Fruit fly (Drosophila melanogaster): ENCODE measurements around the gene CG14316.

The CG14316 gene

DNA sequence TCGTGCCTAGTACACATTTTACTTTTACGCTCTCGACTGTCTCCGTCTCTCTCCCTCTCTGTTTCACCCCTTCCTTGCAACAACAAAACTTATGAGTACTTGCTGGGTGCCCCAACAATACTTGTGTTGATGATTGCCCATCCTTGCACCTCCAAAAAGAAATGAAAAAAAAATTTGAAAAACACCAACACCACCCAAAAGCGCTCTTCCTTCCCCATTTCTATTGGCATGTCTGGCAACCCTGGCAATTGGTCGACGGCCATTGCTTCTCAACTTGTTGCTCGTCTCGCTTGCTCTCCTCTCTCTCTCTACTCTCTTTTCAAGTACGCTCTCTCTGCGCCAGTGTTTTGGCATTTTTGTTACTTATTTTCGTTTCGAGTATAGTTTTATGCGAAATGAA lies 16.5 kb downstream of the CG14316 start (continued):
- no peak for TF ChIP-seq run (tag; optimal IDR thresholded peaks at IDR 0.05)
- no peak for TF ChIP-seq Neu2 (GFP tag; optimal IDR thresholded peaks at IDR 0.05; ENCODE audit: borderline replicate concordance)
- TF ChIP-seq Chrac-16 (GFP tag; optimal IDR thresholded peaks at IDR 0.05) = no peak
- peak; percentile 49; the same call in 1 of the 3 replicates for TF ChIP-seq Dbx (GFP tag; IDR thresholded peaks at IDR 0.05)
- TF ChIP-seq sqz (GFP tag; optimal IDR thresholded peaks at IDR 0.05) = peak; percentile 69
- no peak for TF ChIP-seq ERR (GFP tag; optimal IDR thresholded peaks at IDR 0.05)
- TF ChIP-seq HLH54F (GFP tag; optimal IDR thresholded peaks at IDR 0.05) = peak; percentile 3
- no peak for TF ChIP-seq CrebB (tag; optimal IDR thresholded peaks at IDR 0.05)
- no peak for TF ChIP-seq repo (GFP tag; optimal IDR thresholded peaks at IDR 0.05)
- no peak for TF ChIP-seq lov (optimal IDR thresholded peaks at IDR 0.05)
- no peak for TF ChIP-seq lov (GFP tag; IDR thresholded peaks at IDR 0.05)
- TF ChIP-seq CG15269 (tag; optimal IDR thresholded peaks at IDR 0.05) = peak; percentile 38
- TF ChIP-seq gem (tag; optimal IDR thresholded peaks at IDR 0.05) = peak; percentile 42
- TF ChIP-seq disco-r (GFP tag; optimal IDR thresholded peaks at IDR 0.05) = no peak
- peak; percentile 36; the same call in 1 of the 3 replicates for TF ChIP-seq dysf (GFP tag; IDR thresholded peaks at IDR 0.05)
- peak; percentile 47 for TF ChIP-seq Meics (GFP tag; optimal IDR thresholded peaks at IDR 0.05)
- TF ChIP-seq chinmo (GFP tag; IDR thresholded peaks at IDR 0.05; ENCODE audit: partially characterized antibody) = peak; percentile 74; the same call in 2 of the 4 replicates
- TF ChIP-seq zen2 (GFP tag; IDR thresholded peaks at IDR 0.05; ENCODE audit: partially characterized antibody) = peak; percentile 25; the same call in 1 of the 3 replicates
- TF ChIP-seq nerfin-1 (tag; optimal IDR thresholded peaks at IDR 0.05) = no peak
- peak; percentile 39 for TF ChIP-seq CoRest (tag; optimal IDR thresholded peaks at IDR 0.05)
- TF ChIP-seq pzg (GFP tag; optimal IDR thresholded peaks at IDR 0.05) = peak; percentile 28
- TF ChIP-seq CG1024 (GFP tag; IDR thresholded peaks at IDR 0.05) = no peak
- no peak for TF ChIP-seq tio (GFP tag; optimal IDR thresholded peaks at IDR 0.05)
- TF ChIP-seq CG14667 (GFP tag; IDR thresholded peaks at IDR 0.05) = no peak
- TF ChIP-seq slou (GFP tag; optimal IDR thresholded peaks at IDR 0.05) = no peak
- TF ChIP-seq CG7839 (tag; optimal IDR thresholded peaks at IDR 0.05) = peak; percentile 23
- no peak for TF ChIP-seq pum (GFP tag; optimal IDR thresholded peaks at IDR 0.05)
- TF ChIP-seq CG18619 (GFP tag; optimal IDR thresholded peaks at IDR 0.05) = no peak
- no peak for TF ChIP-seq ssp (GFP tag; IDR thresholded peaks at IDR 0.05)
- peak; percentile 44; the same call in 1 of the 2 replicates for TF ChIP-seq E2f2 (GFP tag; IDR thresholded peaks at IDR 0.05)
- peak; percentile 45 for TF ChIP-seq NfI (GFP tag; optimal IDR thresholded peaks at IDR 0.05)
- TF ChIP-seq Doc3 (GFP tag; IDR thresholded peaks at IDR 0.05; ENCODE audit: partially characterized antibody) = peak; percentile 49; the same call in 1 of the 3 replicates
- TF ChIP-seq aop (GFP tag; IDR thresholded peaks at IDR 0.05) = no peak
- no peak for TF ChIP-seq ranshi (GFP tag; IDR thresholded peaks at IDR 0.05)
- TF ChIP-seq nau (GFP tag; optimal IDR thresholded peaks at IDR 0.05) = no peak
- peak; percentile 14 for TF ChIP-seq Fer2 (tag; optimal IDR thresholded peaks at IDR 0.05)
- TF ChIP-seq CG4360 (GFP tag; IDR thresholded peaks at IDR 0.05) = no peak
- no peak for TF ChIP-seq Antp (GFP tag; optimal IDR thresholded peaks at IDR 0.05)
- TF ChIP-seq CG16779 (GFP tag; IDR thresholded peaks at IDR 0.05) = no peak
- peak; percentile 43 for TF ChIP-seq hbn (GFP tag; IDR thresholded peaks at IDR 0.05; ENCODE audit: partially characterized antibody)
- TF ChIP-seq ham (GFP tag; IDR thresholded peaks at IDR 0.05) = no peak
- no peak for TF ChIP-seq CG5953 (GFP tag; IDR thresholded peaks at IDR 0.05)
- TF ChIP-seq CG13624 (GFP tag; optimal IDR thresholded peaks at IDR 0.05) = peak; percentile 10
- TF ChIP-seq CG14441 (GFP tag; IDR thresholded peaks at IDR 0.05) = peak; percentile 37; the same call in 1 of the 2 replicates
- TF ChIP-seq Ada2b (GFP tag; IDR thresholded peaks at IDR 0.05) = 0 out of 2 replicates have a peak, but pooled peaks have one; percentile 19
- peak; percentile 58 for TF ChIP-seq CG2120 (GFP tag; optimal IDR thresholded peaks at IDR 0.05)
- TF ChIP-seq Ets65A (GFP tag) = peak; percentile 34
- peak; percentile 37 for TF ChIP-seq CG17359 (tag; optimal IDR thresholded peaks at IDR 0.05)
- TF ChIP-seq Hmr (GFP tag; optimal IDR thresholded peaks at IDR 0.05) = peak; percentile 38
- TF ChIP-seq CG13287 (GFP tag; IDR thresholded peaks at IDR 0.05; ENCODE audit: partially characterized antibody) = peak; percentile 15; the same call in 1 of the 2 replicates
- TF ChIP-seq MTF-1 (GFP tag; optimal IDR thresholded peaks at IDR 0.05; ENCODE audit: borderline replicate concordance) = no peak

All from whole organism, embryonic.